Fruit fly (Drosophila melanogaster): ENCODE data around the gene CG12065.

The CG12065 gene

dm6 chrX:8636114-8636929 lies 62.2 kb downstream of the CG12065 start (continued):
- peak; percentile 51 for TF ChIP-seq CG10979 (tag; optimal IDR thresholded peaks at IDR 0.05)
- no peak for TF ChIP-seq CG12236 (GFP tag; optimal IDR thresholded peaks at IDR 0.05)
- no peak for TF ChIP-seq CG2199 (GFP tag; IDR thresholded peaks at IDR 0.05)
- peak; percentile 39 for TF ChIP-seq CG2712 (tag; optimal IDR thresholded peaks at IDR 0.05)
- peak; percentile 8 for TF ChIP-seq CG7556 (GFP tag; optimal IDR thresholded peaks at IDR 0.05)
- peak; percentile 8 for TF ChIP-seq CG14710 (tag; optimal IDR thresholded peaks at IDR 0.05)
- TF ChIP-seq CG18262 (tag; optimal IDR thresholded peaks at IDR 0.05) = peak; percentile 39

dm6 chrX:8637013-8637412 lies 62.9 kb downstream of the CG12065 start:
- TF ChIP-seq CG10565 (GFP tag; optimal IDR thresholded peaks at IDR 0.05) (no peak), CG4360 (GFP tag; IDR thresholded peaks at IDR 0.05) (no peak), bcd (GFP tag; optimal IDR thresholded peaks at IDR 0.05) (no peak), Hmx (GFP tag; optimal IDR thresholded peaks at IDR 0.05) (no peak), CG15479 (GFP tag; optimal IDR thresholded peaks at IDR 0.05) (peak; percentile 14), oc (tag; optimal IDR thresholded peaks at IDR 0.05) (peak; percentile 89), CG4404 (GFP tag; IDR thresholded peaks at IDR 0.05) (no peak), CG14050 (GFP tag; IDR thresholded peaks at IDR 0.05) (no peak), seq (GFP tag; IDR thresholded peaks at IDR 0.05) (peak; percentile 33; the same call in 1 of the 2 replicates), odd (GFP tag; optimal IDR thresholded peaks at IDR 0.05) (no peak), salm (tag; optimal IDR thresholded peaks at IDR 0.05) (no peak), CG14014 (GFP tag; IDR thresholded peaks at IDR 0.05) (no peak), row (GFP tag; IDR thresholded peaks at IDR 0.05) (no peak), kni (GFP tag; optimal IDR thresholded peaks at IDR 0.05) (peak; percentile 45), Nf-YC (tag; optimal IDR thresholded peaks at IDR 0.05) (peak; percentile 82), grn (GFP tag; optimal IDR thresholded peaks at IDR 0.05) (peak; percentile 51), CG42726 (GFP tag; IDR thresholded peaks at IDR 0.05; ENCODE audit: partially characterized antibody) (no peak), CG6683 (GFP tag; optimal IDR thresholded peaks at IDR 0.05) (no peak), CG18764 (GFP tag; optimal IDR thresholded peaks at IDR 0.05) (no peak), Asciz (GFP tag; optimal IDR thresholded peaks at IDR 0.05) (no peak), Sry-δ (GFP tag; optimal IDR thresholded peaks at IDR 0.05) (no peak), onecut (GFP tag; IDR thresholded peaks at IDR 0.05) (no peak), dpn (GFP tag; optimal IDR thresholded peaks at IDR 0.05) (no peak), cad (GFP tag; optimal IDR thresholded peaks at IDR 0.05) (peak; percentile 52), CG17385 (GFP tag; optimal IDR thresholded peaks at IDR 0.05) (no peak), Nf-YB (GFP tag; optimal IDR thresholded peaks at IDR 0.05) (peak; percentile 93), CG11504 (tag; optimal IDR thresholded peaks at IDR 0.05) (no peak), rib (GFP tag; IDR thresholded peaks at IDR 0.05) (no peak)

All from whole organism, embryonic.